Worm (Caenorhabditis elegans): Measurements from ENCODE around the gene T24H7.2.
A peak's percentile ranks its signal among the peaks of the same experiment; 100 is the strongest.

The T24H7.2 gene

ce11 chrII:6290047-6290582 lies 43.0 kb downstream of the T24H7.2 start, which contains the start of gene upb-1 (continued):
- TF ChIP-seq nhr-11 (tag; optimal IDR thresholded peaks at IDR 0.05) (peak; percentile 31), fos-1 (tag; optimal IDR thresholded peaks at IDR 0.05) (no peak), hlh-30 (tag; optimal IDR thresholded peaks at IDR 0.05; ENCODE audit: insufficient read depth) (peak; percentile 41), Y5F2A.4 (GFP tag; optimal IDR thresholded peaks at IDR 0.05) (no peak), nhr-10 (tag; optimal IDR thresholded peaks at IDR 0.05) (no peak), nhr-48 (tag; optimal IDR thresholded peaks at IDR 0.05) (no peak), daf-12 (tag; optimal IDR thresholded peaks at IDR 0.05) (no peak), egl-43 (GFP tag; IDR thresholded peaks at IDR 0.05) (no peak), Y75B8A.6 (GFP tag; IDR thresholded peaks at IDR 0.05) (no peak), nhr-77 (tag; optimal IDR thresholded peaks at IDR 0.05) (no peak), nhr-76 (tag; optimal IDR thresholded peaks at IDR 0.05) (no peak), vab-7 (GFP tag; IDR thresholded peaks at IDR 0.05) (no peak), lin-1 (GFP tag; IDR thresholded peaks at IDR 0.05) (no peak), snpc-4 (tag; optimal IDR thresholded peaks at IDR 0.05) (no peak), hlh-11 (tag; optimal IDR thresholded peaks at IDR 0.05) (peak; percentile 59), ama-1 (optimal IDR thresholded peaks at IDR 0.05) (no peak), dve-1 (tag; optimal IDR thresholded peaks at IDR 0.05; ENCODE audit: insufficient read depth) (no peak), arid-1 (GFP tag; conservative IDR thresholded peaks at IDR 0.05) (no peak), F44E2.7 (GFP tag; IDR thresholded peaks at IDR 0.05) (no peak), sdz-12 (GFP tag; optimal IDR thresholded peaks at IDR 0.05) (no peak), nhr-28 (tag; optimal IDR thresholded peaks at IDR 0.05) (no peak), zag-1 (tag; optimal IDR thresholded peaks at IDR 0.05) (no peak), Y48G9A.11 (GFP tag; IDR thresholded peaks at IDR 0.05) (no peak), aly-2 (tag; optimal IDR thresholded peaks at IDR 0.05) (no peak), daf-19 (GFP tag; conservative IDR thresholded peaks at IDR 0.05) (no peak), zfp-3 (GFP tag; conservative IDR thresholded peaks at IDR 0.05) (no peak), dmd-6 (GFP tag; IDR thresholded peaks at IDR 0.05) (peak; percentile 56; the same call in 1 of the 2 replicates), set-16 (GFP tag; IDR thresholded peaks at IDR 0.05) (no peak)

ce11 chrII:6292527-6292926 lies 45.4 kb downstream of the T24H7.2 start, which contains the start of gene nyn-3:
Gene nyn-3 (minus strand): TSS chrII:6292627.
- TF ChIP-seq zip-11 (GFP tag; IDR thresholded peaks at IDR 0.05) (no peak), nhr-28 (tag; optimal IDR thresholded peaks at IDR 0.05) (no peak)

ce11 chrII:6294261-6294660 lies 47.1 kb downstream of the T24H7.2 start, which contains the start of gene mps-1:
Gene mps-1 (minus strand): TSS chrII:6294361.
- TF ChIP-seq nhr-10 (tag; optimal IDR thresholded peaks at IDR 0.05) (no peak), dpl-1 (GFP tag; optimal IDR thresholded peaks at IDR 0.05) (no peak), nhr-76 (tag; optimal IDR thresholded peaks at IDR 0.05) (no peak), F49E8.2 (tag; optimal IDR thresholded peaks at IDR 0.05; ENCODE audit: borderline replicate concordance) (no peak), zfp-2 (tag; optimal IDR thresholded peaks at IDR 0.05) (no peak), egl-27 (tag; optimal IDR thresholded peaks at IDR 0.05) (no peak), zip-2 (tag; optimal IDR thresholded peaks at IDR 0.05) (no peak), vab-7 (GFP tag; IDR thresholded peaks at IDR 0.05) (no peak), madf-5 (GFP tag; IDR thresholded peaks at IDR 0.05) (no peak), cey-2 (tag; optimal IDR thresholded peaks at IDR 0.05; ENCODE audit: borderline replicate concordance, insufficient read depth) (no peak), ceh-28 (tag; optimal IDR thresholded peaks at IDR 0.05) (no peak), fkh-10 (GFP tag; optimal IDR thresholded peaks at IDR 0.05) (no peak), F37D6.2 (tag; optimal IDR thresholded peaks at IDR 0.05) (no peak), mdl-1 (tag; optimal IDR thresholded peaks at IDR 0.05) (no peak), madf-9 (GFP tag; conservative IDR thresholded peaks at IDR 0.05) (no peak), nhr-111 (GFP tag; optimal IDR thresholded peaks at IDR 0.05) (no peak), zfp-3 (GFP tag; conservative IDR thresholded peaks at IDR 0.05) (no peak)
